Worm (Caenorhabditis elegans) whole organism, young adult: ENCODE results near the gene Y53F4A.2.

Experiments used
- F22D6.2 ChIP-seq: sonication (generic microtip); optimal IDR thresholded peaks from 2 replicates; lab custom pipeline; 2016; ENCODE audit warnings: mild to moderate bottlenecking, missing genetic modification characterization, missing compliant biosample characterization
- T26A5.8 ChIP-seq: sonication (generic microtip); optimal IDR thresholded peaks from 2 replicates; lab custom pipeline; 2016; ENCODE audit warnings: missing genetic modification characterization, missing compliant biosample characterization
- Y53G8AR.9 ChIP-seq: fragments of 200-800 bp; sonication (Bioruptor generic); conservative IDR thresholded peaks from 2 replicates; pipeline ENCODE4 v1.3.6; 2022; ENCODE audit warnings: missing genetic modification reagents, missing genetic modification characterization, missing compliant biosample characterization
- ama-1 ChIP-seq, 3 experiments: fragments of 150-350 bp in 1 of 3; sonication (generic microtip) in 2 of 3; optimal IDR thresholded peaks; 2 replicates each; lab custom pipeline; 2014 to 2018; ENCODE audit warnings: missing biosample characterization in 2 of 3, missing genetic modification characterization in 2 of 3, missing genetic modification reagents in 2 of 3
- ceh-79 ChIP-seq: sonication (generic microtip); optimal IDR thresholded peaks from 2 replicates; lab custom pipeline; 2017; ENCODE audit warnings: mild to moderate bottlenecking, missing genetic modification characterization, missing compliant biosample characterization
- ekl-4 ChIP-seq: fragments of 200-800 bp; sonication (Bioruptor generic); IDR thresholded peaks from 2 replicates; pipeline ENCODE4 v1.3.6; 2022; ENCODE audit warnings: missing genetic modification reagents, missing genetic modification characterization, missing compliant biosample characterization
- madf-3 ChIP-seq: fragments of 200-800 bp; sonication (Bioruptor generic); IDR thresholded peaks from 2 replicates; pipeline ENCODE4 v1.3.6; 2022; ENCODE audit warnings: missing genetic modification reagents, missing genetic modification characterization, missing compliant biosample characterization
- nhr-27 ChIP-seq: fragments of 200-800 bp; sonication (Bioruptor generic); optimal IDR thresholded peaks from 2 replicates; lab custom pipeline; 2018; ENCODE audit warnings: mild to moderate bottlenecking, missing genetic modification characterization, moderate library complexity, missing compliant biosample characterization
- rcor-1 ChIP-seq: fragments of 200-800 bp; sonication (Bioruptor generic); IDR thresholded peaks from 2 replicates; pipeline ENCODE4 v1.3.6; 2022; ENCODE audit warnings: missing genetic modification reagents, missing genetic modification characterization, missing compliant biosample characterization
- snpc-4 ChIP-seq, 5 experiments: fragments of 150-350 bp in 1 of 5; sonication (generic microtip) in 4 of 5; optimal IDR thresholded peaks; 2 replicates each; lab custom pipeline; 2014 to 2018; ENCODE audit warnings: missing genetic modification characterization in 5 of 5, missing biosample characterization in 3 of 5, antibody characterized with exemption in 2 of 5, mild to moderate bottlenecking in 2 of 5, missing compliant biosample characterization in 2 of 5, missing genotype in 2 of 5, moderate library complexity in 2 of 5, missing genetic modification reagents in 1 of 5
- ztf-22 ChIP-seq: fragments of 200-800 bp; sonication (Bioruptor generic); optimal IDR thresholded peaks from 2 replicates; lab custom pipeline; 2018; ENCODE audit warnings: mild to moderate bottlenecking, missing genetic modification characterization, moderate library complexity, missing compliant biosample characterization

ce11 chrII:14849897-14850296 lies 27.1 kb downstream of the Y53F4A.2 start:
- TF ChIP-seq ama-1 (optimal IDR thresholded peaks at IDR 0.05; lab: Kevin White, UChicago) (no peak), ama-1 (GFP tag; optimal IDR thresholded peaks at IDR 0.05; lab: Kevin White, UChicago) (no peak), nhr-27 (tag; lab: Kevin White, UChicago) (no peak), F22D6.2 (no peak), ekl-4 (GFP tag; lab: Robert Waterston, UW) (no peak), rcor-1 (GFP tag; lab: Robert Waterston, UW) (no peak), snpc-4 (GFP tag; optimal IDR thresholded peaks at IDR 0.05; lab: Kevin White, UChicago) (no peak), snpc-4 (tag; optimal IDR thresholded peaks at IDR 0.05; lab: Kevin White, UChicago) (no peak), ztf-22 (GFP tag; lab: Kevin White, UChicago) (no peak), ceh-79 (tag; lab: Kevin White, UChicago) (no peak), T26A5.8 (tag; lab: Kevin White, UChicago) (no peak), Y53G8AR.9 (GFP tag; lab: Robert Waterston, UW) (no peak), madf-3 (GFP tag; lab: Robert Waterston, UW) (no peak)
